Fruit fly (Drosophila melanogaster): ENCODE data around the gene CG7841.

Gene CG7841

DNA sequence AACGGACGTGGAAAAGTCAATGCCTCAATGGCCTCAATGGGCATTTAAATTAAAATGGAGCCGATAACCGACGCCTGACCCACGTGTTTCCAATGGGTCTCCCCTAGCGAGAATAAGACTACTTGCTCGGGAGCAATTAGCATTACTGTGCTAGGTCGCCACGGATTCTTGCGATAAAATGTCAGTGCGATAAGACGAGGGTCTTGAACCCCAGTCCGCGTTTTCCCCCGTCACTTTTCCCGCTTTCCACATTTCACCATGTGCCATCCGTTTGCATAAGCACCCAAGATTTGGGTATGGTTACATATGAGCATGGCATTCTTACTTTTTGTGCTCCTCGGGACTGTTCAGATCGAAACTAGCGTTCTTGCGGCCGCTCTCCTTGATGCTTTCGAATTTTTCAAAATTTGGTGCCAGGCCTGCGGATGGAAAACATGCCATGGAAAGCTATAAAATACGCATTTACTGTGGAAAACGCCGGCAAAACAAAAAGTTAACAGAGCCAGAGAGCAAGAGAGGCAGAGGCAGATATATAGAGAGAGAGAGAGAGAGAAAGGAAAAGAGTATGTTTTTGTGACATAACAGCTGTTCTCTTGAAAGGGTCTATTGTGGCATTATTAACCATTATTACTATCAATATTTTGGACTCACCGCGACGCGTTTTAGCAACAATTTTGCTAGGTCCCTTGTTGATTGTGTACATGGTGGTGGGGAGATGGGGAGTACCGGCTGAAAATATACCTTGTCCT, 730 bp downstream of the CG7841 start:
- no peak for TF ChIP-seq CG8478 (optimal IDR thresholded peaks at IDR 0.05)
- no peak for TF ChIP-seq CTCF (optimal IDR thresholded peaks at IDR 0.05)

- no peak for TF ChIP-seq CG8478 (optimal IDR thresholded peaks at IDR 0.05)
- TF ChIP-seq CTCF (optimal IDR thresholded peaks at IDR 0.05): no peak
These were observed 1.7 kb downstream of the CG7841 start for dm6 chr3L:15506174-15506926.

dm6 chr3L:15504687-15505086, 3.4 kb downstream of the CG7841 start, which contains the start of gene CG7857:
CG7857 (minus strand) TSS chr3L:15504894.
- TF ChIP-seq CTCF (optimal IDR thresholded peaks at IDR 0.05): no peak
- no peak for TF ChIP-seq CG8478 (optimal IDR thresholded peaks at IDR 0.05)

dm6 chr3L:15502256-15502655, 5.8 kb downstream of the CG7841 start:
- TF ChIP-seq CTCF (optimal IDR thresholded peaks at IDR 0.05) (no peak), CG8478 (optimal IDR thresholded peaks at IDR 0.05) (no peak)

DNA sequence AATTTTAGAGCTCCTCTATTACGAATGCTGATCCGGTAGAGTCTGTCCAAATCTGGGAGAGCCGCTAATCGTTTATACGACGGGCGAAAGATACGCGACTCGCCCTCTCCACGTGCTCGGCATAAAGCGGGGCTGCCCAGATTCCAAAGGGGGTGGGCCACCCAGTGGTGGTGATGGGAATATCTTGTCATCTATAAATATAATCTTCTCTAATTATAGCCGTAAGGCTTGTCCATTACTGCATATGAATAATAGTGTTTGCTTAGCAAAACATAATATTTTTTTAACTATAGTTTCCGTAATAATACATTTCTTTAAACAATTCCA, 6.4 kb downstream of the CG7841 start:
- TF ChIP-seq CG8478 (optimal IDR thresholded peaks at IDR 0.05) (no peak), CTCF (optimal IDR thresholded peaks at IDR 0.05) (no peak)

DNA sequence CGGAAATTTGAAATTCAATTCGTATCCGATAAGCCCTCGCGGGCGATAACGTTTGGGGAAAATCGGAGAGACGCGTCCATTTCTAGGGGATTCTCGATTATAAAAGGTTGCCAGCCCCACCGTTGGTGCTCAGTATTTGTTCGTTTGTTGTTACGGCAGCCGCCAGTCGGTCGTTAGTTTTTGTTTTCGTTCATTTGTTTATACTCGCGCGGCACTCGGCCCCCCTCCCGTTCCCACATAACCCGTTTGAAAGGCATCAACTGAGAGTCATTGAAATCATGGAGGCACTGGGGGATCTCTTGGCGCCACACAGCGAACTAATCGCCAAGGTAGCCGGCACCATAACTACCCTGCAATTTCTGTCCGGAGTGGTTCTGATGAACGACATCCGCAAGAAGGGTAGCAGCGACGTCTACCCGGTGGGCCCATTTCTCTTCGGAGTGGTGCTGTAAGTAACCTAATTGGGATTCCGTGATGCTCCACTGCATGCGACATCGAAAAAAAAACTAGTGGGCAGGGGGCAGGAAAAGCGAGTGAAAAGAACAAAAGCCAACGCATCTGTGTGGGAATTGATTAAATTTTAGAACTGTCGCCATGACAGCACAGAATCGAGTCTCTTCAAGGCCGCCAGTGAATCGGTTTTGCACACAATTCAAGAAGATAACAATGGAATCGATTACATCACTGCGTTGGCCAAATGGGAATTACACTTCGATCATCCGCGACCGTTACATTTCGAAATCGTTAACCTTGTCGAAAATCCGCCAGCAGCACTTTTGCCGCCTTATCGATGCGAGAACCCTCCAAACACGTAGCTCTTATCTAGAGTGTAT, 7.0 kb downstream of the CG7841 start, which contains the start of gene CG7272:
Gene CG7272 (plus strand): TSS at position 126 of the 833 bp plus-strand sequence.
- TF ChIP-seq CTCF (optimal IDR thresholded peaks at IDR 0.05) (no peak), CG8478 (optimal IDR thresholded peaks at IDR 0.05) (no peak)

DNA sequence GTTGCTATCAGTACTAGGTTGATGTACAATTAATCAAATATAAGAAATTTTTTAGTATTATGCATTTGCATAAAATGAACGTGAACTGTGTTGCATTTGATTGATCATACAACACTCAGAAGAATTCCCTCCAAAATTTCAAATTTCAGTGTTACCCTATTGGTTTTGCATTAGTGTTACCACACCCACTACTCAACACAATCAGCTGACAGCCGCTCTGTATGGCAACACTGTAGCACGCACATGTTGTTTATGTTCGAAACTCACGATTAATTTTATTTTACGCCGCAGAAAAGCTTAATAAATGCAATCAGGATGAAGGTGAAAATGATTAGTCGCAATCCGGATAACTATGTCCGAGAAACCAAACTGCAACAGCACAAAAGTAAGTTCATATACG, 9.3 kb downstream of the CG7841 start, which contains the start of gene CG7275:
Gene CG7275 (plus strand): TSS at position 215 of the 400 bp plus-strand sequence.
- TF ChIP-seq CTCF (optimal IDR thresholded peaks at IDR 0.05) (no peak), CG8478 (optimal IDR thresholded peaks at IDR 0.05) (no peak)

- TF ChIP-seq CTCF (optimal IDR thresholded peaks at IDR 0.05) (no peak), CG8478 (optimal IDR thresholded peaks at IDR 0.05) (no peak)
These were observed 10.2 kb downstream of the CG7841 start, which contains the start of gene CG7276 for dm6 chr3L:15497902-15498301. CG7276 (plus strand) TSS chr3L:15498202.

DNA sequence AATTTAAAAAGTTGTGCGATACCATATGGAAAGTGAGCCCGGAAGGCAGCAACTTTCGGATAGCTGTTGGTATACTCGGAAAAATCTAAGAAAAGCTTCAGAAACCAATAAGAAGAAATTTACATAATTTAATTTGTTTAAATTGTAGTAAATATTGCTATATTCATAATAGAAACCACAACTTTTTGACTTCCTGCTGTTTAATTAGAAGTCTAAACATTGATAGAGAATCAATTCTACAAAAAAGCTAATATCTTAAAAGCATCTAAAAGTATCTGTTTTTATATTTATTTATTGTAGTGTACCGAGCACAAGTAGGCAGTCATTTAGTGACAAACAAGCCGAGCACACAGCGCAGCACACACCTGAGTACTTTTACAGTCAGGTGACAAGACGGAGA, 11.8 kb downstream of the CG7841 start, which contains the start of gene CG13455:
Gene CG13455 (plus strand): TSS at position 301 of the 400 bp plus-strand sequence.
- no peak for TF ChIP-seq CTCF (optimal IDR thresholded peaks at IDR 0.05)
- no peak for TF ChIP-seq CG8478 (optimal IDR thresholded peaks at IDR 0.05)

DNA sequence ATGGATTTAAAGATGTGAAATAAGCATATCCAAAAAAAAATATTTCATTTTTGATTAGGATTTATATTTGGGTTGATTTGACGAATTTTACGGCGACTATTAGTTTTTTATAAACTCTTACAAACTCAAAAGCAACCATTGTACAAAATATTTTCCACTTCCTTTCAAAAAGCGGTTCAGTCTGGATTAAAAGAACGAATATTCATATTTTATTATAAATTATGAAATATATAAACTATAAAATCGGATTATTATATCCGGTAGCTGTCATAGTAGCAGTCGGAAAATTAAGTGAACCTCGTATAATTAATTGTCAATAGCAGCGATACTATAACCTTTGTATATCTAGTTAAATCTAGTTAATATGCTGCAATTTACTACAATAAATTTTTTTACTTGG, 12.6 kb downstream of the CG7841 start, which contains the start of gene CG12355:
Gene CG12355 (minus strand): TSS at position 101 of the 400 bp plus-strand sequence.
- TF ChIP-seq CTCF (optimal IDR thresholded peaks at IDR 0.05): no peak
- TF ChIP-seq CG8478 (optimal IDR thresholded peaks at IDR 0.05): no peak

DNA sequence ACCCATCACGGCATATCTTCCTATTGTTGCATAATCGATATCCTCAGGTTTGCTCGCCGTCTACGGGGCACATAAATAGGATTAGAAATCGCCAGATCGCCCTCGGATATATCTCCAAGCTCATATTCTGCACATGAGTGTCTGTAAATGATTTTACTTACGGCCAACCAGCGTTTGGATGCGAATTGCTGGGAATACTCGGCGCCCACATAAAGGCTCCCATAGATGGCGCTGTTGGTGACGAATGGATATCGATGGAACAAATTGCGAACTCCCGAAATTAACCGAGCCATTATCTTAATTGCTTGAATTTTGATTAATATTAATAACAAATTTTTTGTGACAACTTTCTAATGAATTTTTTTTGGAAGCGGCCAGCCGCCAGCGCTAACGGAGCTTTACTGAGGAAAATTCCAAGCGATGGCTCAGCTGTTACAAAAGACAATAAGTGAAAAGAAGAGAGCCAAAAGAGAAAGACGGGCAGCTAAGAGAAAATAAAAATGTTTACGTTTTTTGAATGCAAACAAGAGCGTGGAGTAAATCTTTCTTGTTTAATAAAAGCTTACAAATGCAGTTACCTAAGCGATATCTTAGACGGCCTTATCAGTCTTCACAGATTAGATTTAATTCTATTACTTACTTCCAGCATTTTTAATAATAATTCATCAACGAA, 13.3 kb downstream of the CG7841 start:
- TF ChIP-seq CTCF (optimal IDR thresholded peaks at IDR 0.05) (peak; percentile 54 to 68), CG8478 (optimal IDR thresholded peaks at IDR 0.05) (no peak)

DNA sequence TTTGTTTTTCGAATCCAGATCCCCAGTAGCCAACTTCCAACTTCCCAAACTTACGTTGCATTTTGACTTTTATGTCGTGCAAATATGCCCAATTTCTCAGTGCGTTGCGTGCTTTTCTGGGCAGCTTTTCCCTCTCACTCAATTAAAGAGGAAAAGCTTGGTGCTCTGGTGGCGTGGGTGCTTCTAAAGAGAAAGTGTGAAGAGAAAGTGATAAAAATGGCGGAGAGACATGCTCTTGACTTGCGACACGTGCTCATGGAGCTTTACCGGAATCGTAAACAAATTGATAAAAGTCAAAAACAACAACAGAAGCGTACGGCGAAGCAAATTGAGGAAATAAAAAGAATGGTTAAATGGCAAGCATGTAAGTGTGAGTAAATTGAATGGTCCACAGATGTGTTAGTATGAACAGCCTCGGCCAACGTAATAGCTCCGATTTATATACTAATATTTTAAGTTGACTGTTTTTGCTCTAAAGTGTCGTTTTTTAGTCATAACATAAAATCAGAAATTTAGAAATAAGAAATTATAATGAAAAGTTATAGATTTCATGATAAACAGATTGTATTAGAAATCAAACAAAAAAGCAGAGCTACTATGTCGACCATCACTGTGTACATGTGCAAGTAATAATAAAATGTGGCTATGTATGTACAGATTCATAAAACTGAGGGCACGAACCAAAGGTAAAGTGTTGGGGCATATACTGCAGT, 14.0 kb downstream of the CG7841 start:
- no peak for TF ChIP-seq CG8478 (optimal IDR thresholded peaks at IDR 0.05)
- TF ChIP-seq CTCF (optimal IDR thresholded peaks at IDR 0.05): no peak

- no peak for TF ChIP-seq CG8478 (optimal IDR thresholded peaks at IDR 0.05)
- TF ChIP-seq CTCF (optimal IDR thresholded peaks at IDR 0.05): no peak
These were observed 22.8 kb downstream of the CG7841 start, which contains the start of gene Ran-like for dm6 chr3L:15485302-15485701. Ran-like (minus strand) TSS chr3L:15485402.

DNA sequence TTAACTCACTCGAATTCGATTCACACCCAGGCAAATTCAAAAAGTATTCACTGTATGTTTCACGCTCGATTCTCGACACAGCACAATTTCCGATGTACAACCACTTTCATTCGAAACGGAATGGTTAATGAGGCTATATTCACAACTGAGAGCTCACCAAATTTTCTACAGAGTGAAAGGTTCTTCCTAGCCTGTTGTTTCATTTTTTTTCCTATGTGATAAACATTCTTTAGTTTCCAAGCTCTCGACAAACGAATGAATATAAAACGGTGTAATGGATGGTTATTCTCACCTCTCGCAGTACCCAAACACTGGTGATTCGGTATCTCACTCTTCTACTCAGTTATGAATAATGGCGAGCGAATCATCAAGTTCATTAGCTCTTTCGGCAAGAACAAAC, 34.0 kb downstream of the CG7841 start, which contains the start of gene cocoon:
Gene cocoon (minus strand): TSS at position 101 of the 400 bp plus-strand sequence.
- no peak for TF ChIP-seq CG8478 (optimal IDR thresholded peaks at IDR 0.05)
- TF ChIP-seq CTCF (optimal IDR thresholded peaks at IDR 0.05): no peak

Data from S2 (cell line).